Worm (Caenorhabditis elegans) whole organism, late embryonic: ENCODE data around the gene par-5.
A peak's percentile ranks its signal among the peaks of the same experiment; 100 is the strongest.

Source experiments
- F13H6.1 ChIP-seq: sonication (generic microtip); optimal IDR thresholded peaks from 2 replicates; lab custom pipeline; 2016; ENCODE audit warnings: missing genetic modification characterization, missing compliant biosample characterization
- ceh-22 ChIP-seq: sonication (generic microtip); optimal IDR thresholded peaks from 2 replicates; lab custom pipeline; 2017; ENCODE audit warnings: missing biosample characterization, missing genetic modification characterization
- ceh-24 ChIP-seq: sonication (generic microtip); optimal IDR thresholded peaks from 2 replicates; lab custom pipeline; 2016; ENCODE audit warnings: mild to moderate bottlenecking, missing genetic modification characterization, missing compliant biosample characterization
- ceh-48 ChIP-seq: sonication (generic microtip); optimal IDR thresholded peaks from 2 replicates; lab custom pipeline; 2016; ENCODE audit warnings: missing genetic modification characterization, inconsistent platforms, missing compliant biosample characterization
- che-1 ChIP-seq: sonication (generic microtip); optimal IDR thresholded peaks from 2 replicates; lab custom pipeline; 2016; ENCODE audit warnings: mild to moderate bottlenecking, missing genetic modification characterization, missing compliant biosample characterization
- dmd-4 ChIP-seq: sonication (generic microtip); optimal IDR thresholded peaks from 2 replicates; lab custom pipeline; 2016; ENCODE audit warnings: borderline replicate concordance, missing genetic modification characterization, missing compliant biosample characterization
- elt-2 ChIP-seq: sonication (generic microtip); optimal IDR thresholded peaks from 2 replicates; lab custom pipeline; 2016; ENCODE audit warnings: missing genetic modification reagents, missing genetic modification characterization, missing compliant biosample characterization
- fkh-10 ChIP-seq: fragments of 150-350 bp; optimal IDR thresholded peaks from 2 replicates; lab custom pipeline; 2014; ENCODE audit warnings: missing biosample characterization, missing genetic modification reagents, missing genetic modification characterization
- fkh-6 ChIP-seq: sonication (generic microtip); optimal IDR thresholded peaks from 2 replicates; lab custom pipeline; 2016; ENCODE audit warnings: missing genetic modification characterization, missing compliant biosample characterization
- hlh-8 ChIP-seq: sonication (generic microtip); optimal IDR thresholded peaks from 2 replicates; lab custom pipeline; 2016; ENCODE audit warnings: missing genotype, missing genetic modification characterization, missing compliant biosample characterization
- lim-6 ChIP-seq: sonication (generic microtip); optimal IDR thresholded peaks from 2 replicates; lab custom pipeline; 2016; ENCODE audit warnings: missing genetic modification characterization, missing compliant biosample characterization
- pag-3 ChIP-seq: sonication (generic microtip); optimal IDR thresholded peaks from 2 replicates; lab custom pipeline; 2016; ENCODE audit warnings: missing compliant biosample characterization, missing genetic modification characterization, borderline replicate concordance
- pha-2 ChIP-seq: sonication (generic microtip); optimal IDR thresholded peaks from 2 replicates; lab custom pipeline; 2017; ENCODE audit warnings: mild to moderate bottlenecking, missing genetic modification characterization, missing compliant biosample characterization
- pha-4 ChIP-seq: fragments of 150-350 bp; optimal IDR thresholded peaks from 2 replicates; lab custom pipeline; 2018; ENCODE audit warnings: missing biosample characterization, missing genetic modification reagents, missing genetic modification characterization
- pqm-1 ChIP-seq: sonication (generic microtip); optimal IDR thresholded peaks from 2 replicates; lab custom pipeline; 2016; ENCODE audit warnings: missing genetic modification characterization, missing compliant biosample characterization
- ref-2 ChIP-seq: sonication (generic microtip); optimal IDR thresholded peaks from 2 replicates; lab custom pipeline; 2016; ENCODE audit warnings: missing genetic modification characterization, missing compliant biosample characterization
- ztf-16 ChIP-seq: sonication (generic microtip); optimal IDR thresholded peaks from 2 replicates; lab custom pipeline; 2017; ENCODE audit warnings: missing genetic modification characterization, missing compliant biosample characterization

Gene par-5

ce11 chrIV:11772119-11772518, 49.6 kb downstream of the par-5 start:
- TF ChIP-seq elt-2 (tag; lab: Kevin White, UChicago) (no peak), fkh-10 (GFP tag; lab: Kevin White, UChicago) (no peak), F13H6.1 (tag; lab: Kevin White, UChicago) (no peak), lim-6 (tag; lab: Kevin White, UChicago) (no peak), pag-3 (no peak), dmd-4 (tag; lab: Kevin White, UChicago) (no peak), ceh-48 (tag; lab: Kevin White, UChicago) (no peak), che-1 (tag; lab: Kevin White, UChicago) (no peak), ceh-24 (tag; lab: Kevin White, UChicago) (no peak), fkh-6 (no peak), pha-4 (no peak), pqm-1 (tag; lab: Kevin White, UChicago) (no peak), ref-2 (no peak), ceh-22 (no peak), ztf-16 (tag; lab: Kevin White, UChicago) (no peak), hlh-8 (tag; lab: Kevin White, UChicago) (no peak)

ce11 chrIV:11771064-11771463, 50.7 kb downstream of the par-5 start:
- TF ChIP-seq elt-2 (tag; lab: Kevin White, UChicago) (peak; percentile 34), pha-2 (tag; lab: Kevin White, UChicago) (no peak)
- TF ChIP-seq, all 69 proteins: peak for 1
